Fruit fly (Drosophila melanogaster): Measurements from ENCODE around the gene OtopLa.

The OtopLa gene

DNA sequence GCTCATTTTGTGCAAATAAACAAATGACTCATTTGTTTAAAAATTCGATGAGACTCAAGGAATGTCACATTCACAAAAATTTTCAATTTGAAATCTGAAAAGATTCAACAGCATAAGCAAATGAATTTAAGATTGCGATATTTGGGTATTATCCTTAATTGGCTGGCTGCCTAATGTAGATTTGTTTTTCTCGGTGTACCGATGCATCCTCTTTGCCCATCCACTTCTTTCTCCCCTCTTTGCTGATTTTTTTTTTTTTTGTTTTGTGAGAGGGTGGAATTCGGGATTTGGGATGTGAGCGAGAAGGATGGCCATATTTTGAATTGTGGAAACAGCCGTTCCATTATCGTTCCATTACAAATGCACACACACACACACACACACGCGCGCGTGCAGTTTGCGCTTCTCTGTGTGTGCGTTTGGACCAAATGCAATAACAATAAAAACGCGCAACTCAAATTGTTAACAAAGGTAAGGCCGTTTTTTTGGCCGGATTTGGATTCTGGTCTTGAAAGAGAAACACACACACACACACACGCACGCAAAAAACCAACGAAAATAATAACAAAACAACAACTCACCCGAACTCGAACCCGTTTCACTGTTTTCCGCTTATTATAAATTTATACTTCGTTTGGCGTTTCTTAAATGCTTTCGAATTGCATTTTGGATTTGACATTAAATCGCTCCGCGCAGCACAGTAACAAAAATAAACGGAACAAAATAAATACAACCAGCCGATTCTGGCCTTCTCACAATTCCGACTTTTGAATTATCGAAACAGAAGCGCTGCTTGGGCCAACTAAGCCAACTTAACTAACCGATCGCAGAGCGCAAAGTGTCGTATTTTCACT lies 31.0 kb upstream of the OtopLa start (continued):
- peak; percentile 50 for TF ChIP-seq CG4820 (GFP tag; optimal IDR thresholded peaks at IDR 0.05)
- TF ChIP-seq tna (GFP tag; IDR thresholded peaks at IDR 0.05; ENCODE audit: partially characterized antibody) = no peak
- peak; percentile 17 for TF ChIP-seq lilli (GFP tag; optimal IDR thresholded peaks at IDR 0.05)
- TF ChIP-seq CG9932 (GFP tag; IDR thresholded peaks at IDR 0.05) = no peak
- TF ChIP-seq CG7839 (tag; optimal IDR thresholded peaks at IDR 0.05) = no peak
- no peak for TF ChIP-seq Dip2 (GFP tag; IDR thresholded peaks at IDR 0.05)
- TF ChIP-seq CG1792 (GFP tag; optimal IDR thresholded peaks at IDR 0.05) = no peak
- no peak for TF ChIP-seq CG2116 (GFP tag; optimal IDR thresholded peaks at IDR 0.05)
- TF ChIP-seq tll (GFP tag; optimal IDR thresholded peaks at IDR 0.05) = no peak
- TF ChIP-seq C15 (GFP tag; IDR thresholded peaks at IDR 0.05) = no peak
- no peak for TF ChIP-seq Sin3A (optimal IDR thresholded peaks at IDR 0.05)
- no peak for TF ChIP-seq CG31224 (GFP tag; IDR thresholded peaks at IDR 0.05)
- TF ChIP-seq bab2 (GFP tag; optimal IDR thresholded peaks at IDR 0.05) = peak; percentile 21
- no peak for TF ChIP-seq CG12071 (GFP tag; optimal IDR thresholded peaks at IDR 0.05)
- TF ChIP-seq CG4707 (GFP tag; optimal IDR thresholded peaks at IDR 0.05) = no peak
- TF ChIP-seq CG7963 (GFP tag; IDR thresholded peaks at IDR 0.05; ENCODE audit: partially characterized antibody) = no peak
- TF ChIP-seq Doc2 (GFP tag; IDR thresholded peaks at IDR 0.05) = no peak
- TF ChIP-seq CG18599 (GFP tag; optimal IDR thresholded peaks at IDR 0.05) = no peak
- peak; percentile 46 for TF ChIP-seq Chrac-16 (GFP tag; optimal IDR thresholded peaks at IDR 0.05)
- peak; percentile 36 for TF ChIP-seq Six4 (GFP tag; optimal IDR thresholded peaks at IDR 0.05)
- TF ChIP-seq CG11723 (GFP tag; optimal IDR thresholded peaks at IDR 0.05) = peak; percentile 7
- peak; percentile 62 for TF ChIP-seq nmo (GFP tag; optimal IDR thresholded peaks at IDR 0.05)
- TF ChIP-seq Meics (GFP tag; optimal IDR thresholded peaks at IDR 0.05) = no peak
- no peak for TF ChIP-seq ash1 (GFP tag; optimal IDR thresholded peaks at IDR 0.05)
- peak; percentile 6 for TF ChIP-seq nom (GFP tag; optimal IDR thresholded peaks at IDR 0.05)
- TF ChIP-seq Aef1 (GFP tag; IDR thresholded peaks at IDR 0.05) = no peak
- no peak for TF ChIP-seq CG30020 (tag; optimal IDR thresholded peaks at IDR 0.05)
- no peak for TF ChIP-seq CG31388 (GFP tag; optimal IDR thresholded peaks at IDR 0.05)
- no peak for TF ChIP-seq pita (GFP tag; optimal IDR thresholded peaks at IDR 0.05)
- peak; percentile 28 for TF ChIP-seq nerfin-1 (tag; optimal IDR thresholded peaks at IDR 0.05)
- TF ChIP-seq ham (GFP tag; IDR thresholded peaks at IDR 0.05) = no peak
- peak; percentile 37; the same call in 1 of the 3 replicates for TF ChIP-seq Optix (GFP tag; IDR thresholded peaks at IDR 0.05)
- peak; percentile 67 for TF ChIP-seq CG12391 (tag; optimal IDR thresholded peaks at IDR 0.05)
- no peak for TF ChIP-seq eve (GFP tag; optimal IDR thresholded peaks at IDR 0.05)
- TF ChIP-seq CG14050 (GFP tag; IDR thresholded peaks at IDR 0.05) = no peak
- TF ChIP-seq CG12744 (GFP tag; optimal IDR thresholded peaks at IDR 0.05) = no peak
- no peak for TF ChIP-seq cwo (GFP tag; optimal IDR thresholded peaks at IDR 0.05)
- peak; percentile 19 for TF ChIP-seq CG2875 (GFP tag; optimal IDR thresholded peaks at IDR 0.05)
- TF ChIP-seq vfl (GFP tag; optimal IDR thresholded peaks at IDR 0.05) = no peak
- no peak for TF ChIP-seq CG9797 (GFP tag; optimal IDR thresholded peaks at IDR 0.05)
- TF ChIP-seq Sox100B (GFP tag; optimal IDR thresholded peaks at IDR 0.05) = no peak
- TF ChIP-seq exex (tag; optimal IDR thresholded peaks at IDR 0.05) = no peak
- no peak for TF ChIP-seq H2.0 (GFP tag; IDR thresholded peaks at IDR 0.05)
- TF ChIP-seq Nf-YA (GFP tag; IDR thresholded peaks at IDR 0.05) = no peak
- peak; percentile 18 for TF ChIP-seq Camta (GFP tag; optimal IDR thresholded peaks at IDR 0.05)
- peak; percentile 44 for TF ChIP-seq kni (GFP tag; optimal IDR thresholded peaks at IDR 0.05)
- no peak for TF ChIP-seq knrl (GFP tag; IDR thresholded peaks at IDR 0.05; ENCODE audit: partially characterized antibody)
- peak; percentile 6; the same call in 1 of the 4 replicates for TF ChIP-seq Gug (GFP tag; IDR thresholded peaks at IDR 0.05)
- TF ChIP-seq usp (GFP tag; optimal IDR thresholded peaks at IDR 0.05) = no peak
